Worm (Caenorhabditis elegans) whole organism, young adult: ENCODE measurements around the gene Y39B6A.9.

Experiments used
- C06A6.2 ChIP-seq: fragments of 200-800 bp; sonication (Bioruptor generic); conservative IDR thresholded peaks from 2 replicates; pipeline ENCODE4 v1.3.6; 2022; ENCODE audit warnings: missing genetic modification characterization, missing compliant biosample characterization
- F49E8.2 ChIP-seq: sonication (generic microtip); optimal IDR thresholded peaks from 3 replicates; lab custom pipeline; 2017; ENCODE audit warnings: missing genetic modification characterization, mild to moderate bottlenecking, missing compliant biosample characterization, antibody characterized with exemption, moderate library complexity; ENCODE audit not compliant: insufficient read depth
- akir-1 ChIP-seq: fragments of 200-800 bp; sonication (Bioruptor generic); optimal IDR thresholded peaks from 2 replicates; lab custom pipeline; 2018; ENCODE audit warnings: mild to moderate bottlenecking, missing genetic modification characterization, moderate library complexity, missing compliant biosample characterization
- athp-1 ChIP-seq: sonication (generic microtip); optimal IDR thresholded peaks from 2 replicates; lab custom pipeline; 2017; ENCODE audit warnings: mild to moderate bottlenecking, missing genetic modification characterization, missing compliant biosample characterization
- ceh-27 ChIP-seq: fragments of 200-800 bp; sonication (Bioruptor generic); optimal IDR thresholded peaks from 2 replicates; lab custom pipeline; 2018; ENCODE audit warnings: mild to moderate bottlenecking, missing genetic modification characterization, moderate library complexity, missing compliant biosample characterization
- ceh-79 ChIP-seq: sonication (generic microtip); optimal IDR thresholded peaks from 2 replicates; lab custom pipeline; 2017; ENCODE audit warnings: mild to moderate bottlenecking, missing genetic modification characterization, missing compliant biosample characterization
- die-1 ChIP-seq: sonication (generic microtip); optimal IDR thresholded peaks from 2 replicates; lab custom pipeline; 2016; ENCODE audit warnings: missing genotype, mild to moderate bottlenecking, missing genetic modification characterization, missing compliant biosample characterization
- madf-8 ChIP-seq: fragments of 200-800 bp; sonication (Bioruptor generic); conservative IDR thresholded peaks from 2 replicates; pipeline ENCODE4 v1.3.6; 2022; ENCODE audit warnings: missing genetic modification reagents, missing genetic modification characterization, missing compliant biosample characterization
- snpc-3.4 ChIP-seq: sonication (generic microtip); optimal IDR thresholded peaks from 2 replicates; lab custom pipeline; 2017; ENCODE audit warnings: missing genetic modification characterization, mild to moderate bottlenecking, missing compliant biosample characterization, antibody characterized with exemption, moderate library complexity, missing genotype, missing genetic modification reagents
- xnd-1 ChIP-seq: sonication (generic microtip); optimal IDR thresholded peaks from 2 replicates; lab custom pipeline; 2016; ENCODE audit warnings: missing genotype, missing genetic modification reagents, missing genetic modification characterization, missing compliant biosample characterization
- ztf-26 ChIP-seq: sonication (generic microtip); optimal IDR thresholded peaks from 2 replicates; lab custom pipeline; 2017; ENCODE audit warnings: missing genetic modification characterization, missing compliant biosample characterization
- ztf-3 ChIP-seq: fragments of 200-800 bp; sonication (Bioruptor generic); optimal IDR thresholded peaks from 2 replicates; lab custom pipeline; 2018; ENCODE audit warnings: mild to moderate bottlenecking, missing genetic modification characterization, missing compliant biosample characterization

ce11 chrV:19177070-19177469, 40.8 kb downstream of the Y39B6A.9 start:
- TF ChIP-seq die-1 (tag; lab: Kevin White, UChicago) = no peak
- no peak for TF ChIP-seq akir-1
- no peak for TF ChIP-seq ztf-3 (GFP tag; lab: Kevin White, UChicago)
- TF ChIP-seq C06A6.2 (GFP tag; lab: Robert Waterston, UW) = no peak
- TF ChIP-seq athp-1 (tag; lab: Kevin White, UChicago) = no peak
- TF ChIP-seq F49E8.2 (tag; lab: Kevin White, UChicago) = no peak
- TF ChIP-seq ceh-27 = no peak
- no peak for TF ChIP-seq xnd-1 (tag; lab: Kevin White, UChicago)
- no peak for TF ChIP-seq snpc-3.4
- no peak for TF ChIP-seq ceh-79 (tag; lab: Kevin White, UChicago)
- no peak for TF ChIP-seq ztf-26 (tag; lab: Kevin White, UChicago)
- no peak for TF ChIP-seq madf-8
